Fruit fly (Drosophila melanogaster): ENCODE results near the gene Pdk1.

Gene Pdk1

DNA sequence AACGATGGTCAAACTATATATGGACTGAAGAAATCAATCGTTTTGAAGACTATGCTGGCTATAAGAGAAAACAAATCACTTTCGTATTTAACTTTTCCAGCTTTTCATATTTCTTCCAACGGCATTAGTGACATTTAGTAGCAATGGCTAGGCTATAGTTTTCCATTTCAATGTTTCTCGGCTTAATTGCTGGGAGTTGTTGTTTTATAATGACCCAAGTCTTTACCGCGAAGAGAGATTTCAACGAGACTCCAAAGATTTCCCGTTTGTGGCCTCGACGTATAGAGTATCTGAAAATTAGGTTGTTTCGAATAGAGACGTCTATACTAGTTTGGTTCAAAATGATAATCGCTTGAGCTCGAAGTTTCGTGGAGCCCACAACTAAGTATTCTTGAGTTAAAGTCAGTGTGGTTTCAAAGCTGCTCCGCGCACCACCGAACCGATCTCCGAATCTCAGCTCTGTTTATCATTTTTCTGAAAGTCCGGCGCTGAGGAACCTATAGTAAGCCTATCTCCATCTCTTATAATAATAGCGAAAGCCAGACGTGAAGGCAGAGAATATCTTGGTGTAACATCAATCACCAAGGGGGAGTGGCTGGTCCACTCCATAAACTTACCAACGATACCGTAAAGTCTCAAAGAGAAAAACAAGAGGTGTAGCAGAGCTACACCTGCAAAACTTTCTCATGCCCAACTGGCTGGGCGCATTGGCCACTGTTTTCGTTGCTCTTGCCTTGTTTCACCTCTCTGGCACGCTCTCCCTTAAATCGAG lies 50.4 kb downstream of the Pdk1 start, which contains the start of gene CG13875:
Gene CG13875 (plus strand): TSS at position 434 of the 772 bp plus-strand sequence.
- TF ChIP-seq h (optimal IDR thresholded peaks at IDR 0.05) (no peak), insv (optimal IDR thresholded peaks at IDR 0.05) (no peak), Sin3A (optimal IDR thresholded peaks at IDR 0.05) (no peak), psq (optimal IDR thresholded peaks at IDR 0.05) (no peak), ttk (optimal IDR thresholded peaks at IDR 0.05) (no peak), Myc (optimal IDR thresholded peaks at IDR 0.05) (no peak)

DNA sequence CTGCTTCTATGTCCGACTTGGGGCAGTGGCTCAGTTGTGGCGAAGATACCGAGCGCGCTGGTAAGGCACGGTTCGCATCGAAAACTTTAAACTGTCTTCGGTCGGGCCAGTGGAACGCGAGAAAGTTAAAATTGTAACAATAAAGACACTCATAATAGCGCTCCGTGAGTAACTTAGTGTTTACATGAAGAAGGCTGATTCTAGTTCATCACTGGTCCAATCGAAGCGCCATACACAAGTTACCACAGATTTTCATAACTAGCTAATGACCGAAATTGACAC lies 51.0 kb downstream of the Pdk1 start:
- no peak for TF ChIP-seq insv (optimal IDR thresholded peaks at IDR 0.05)
- TF ChIP-seq Myc (optimal IDR thresholded peaks at IDR 0.05), result no peak
- TF ChIP-seq psq (optimal IDR thresholded peaks at IDR 0.05), result no peak
- no peak for TF ChIP-seq ttk (optimal IDR thresholded peaks at IDR 0.05)
- no peak for TF ChIP-seq h (optimal IDR thresholded peaks at IDR 0.05)
- no peak for TF ChIP-seq Sin3A (optimal IDR thresholded peaks at IDR 0.05)

DNA sequence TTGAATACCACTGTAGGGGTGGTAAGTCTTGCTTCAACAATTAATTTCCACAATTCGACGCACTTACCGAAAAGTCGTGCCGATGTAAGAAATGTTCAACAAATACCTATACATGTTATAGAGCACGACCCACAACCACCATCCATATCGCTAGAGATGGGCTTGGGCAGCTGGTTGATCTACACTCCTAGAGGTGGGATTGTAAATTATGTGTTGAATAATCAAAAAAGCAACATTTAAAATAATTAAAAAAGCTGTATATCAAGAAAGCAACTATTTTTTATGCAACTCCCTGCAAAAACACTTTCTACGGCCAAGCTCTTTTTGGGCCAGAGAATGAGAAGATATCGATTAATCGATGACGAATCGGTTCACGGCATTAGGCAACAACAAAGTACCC lies 55.0 kb downstream of the Pdk1 start, which contains the start of the genes CG34140, Mkp and Mtch:
Gene CG34140 (minus strand): TSS at position 174 of the 400 bp plus-strand sequence.
Gene Mkp (minus strand): TSS at position 290 of the 400 bp plus-strand sequence.
Gene Mtch (plus strand): TSS at position 376 of the 400 bp plus-strand sequence.
- no peak for TF ChIP-seq Sin3A (optimal IDR thresholded peaks at IDR 0.05)
- no peak for TF ChIP-seq ttk (optimal IDR thresholded peaks at IDR 0.05)
- no peak for TF ChIP-seq insv (optimal IDR thresholded peaks at IDR 0.05)
- no peak for TF ChIP-seq psq (optimal IDR thresholded peaks at IDR 0.05)
- no peak for TF ChIP-seq h (optimal IDR thresholded peaks at IDR 0.05)
- TF ChIP-seq Myc (optimal IDR thresholded peaks at IDR 0.05), result no peak
